Worm (Caenorhabditis elegans): ENCODE results near the gene F46H6.5.

- TF ChIP-seq ztf-11 (tag; optimal IDR thresholded peaks at IDR 0.05) (no peak), nhr-11 (tag; optimal IDR thresholded peaks at IDR 0.05) (peak; percentile 91), egl-27 (tag; optimal IDR thresholded peaks at IDR 0.05) (no peak), lsy-2 (tag; optimal IDR thresholded peaks at IDR 0.05) (peak in 1 of 2 experiments; percentile 90), dve-1 (tag; optimal IDR thresholded peaks at IDR 0.05; ENCODE audit: insufficient read depth) (peak; percentile 91), pha-4 (GFP tag; IDR thresholded peaks at IDR 0.05) (no peak), pha-4 (tag; optimal IDR thresholded peaks at IDR 0.05) (peak; percentile 96), lin-39 (tag; optimal IDR thresholded peaks at IDR 0.05) (no peak), mdl-1 (tag; optimal IDR thresholded peaks at IDR 0.05) (peak in 1 of 2 experiments; percentile 74), ama-1 (optimal IDR thresholded peaks at IDR 0.05) (no peak), R02D3.7 (tag; optimal IDR thresholded peaks at IDR 0.05) (no peak), unc-62 (GFP tag; optimal IDR thresholded peaks at IDR 0.05 in 1 of 2) (no peak), unc-62 (tag; optimal IDR thresholded peaks at IDR 0.05) (no peak), pqm-1 (tag; optimal IDR thresholded peaks at IDR 0.05) (peak; percentile 66)
These were observed 22.7 kb downstream of the F46H6.5 start, which contains the start of gene asb-2 for ce11 chrX:4469297-4469816.

Measured in whole organism, L4 larva.